Fruit fly (Drosophila melanogaster): ENCODE data around the gene Nup35.

dm6 chrX:18657012-18657411 lies 9.0 kb downstream of the Nup35 start, which contains the start of gene CG6659:
- TF ChIP-seq Sin3A (optimal IDR thresholded peaks at IDR 0.05): no peak
- TF ChIP-seq h (optimal IDR thresholded peaks at IDR 0.05): no peak
- TF ChIP-seq insv (optimal IDR thresholded peaks at IDR 0.05): no peak
- no peak for TF ChIP-seq Myc (optimal IDR thresholded peaks at IDR 0.05)
